Fruit fly (Drosophila melanogaster) whole organism, embryonic: ENCODE measurements around the gene CG7231.

Experiments used
- Ada2b ChIP-seq: fragments of 200-800 bp; sonication (Bioruptor generic); IDR thresholded peaks from 2 replicates; pipeline ENCODE4 v1.3.6; 2022; ENCODE audit warnings: missing biosample characterization, missing genetic modification characterization
- CG10209 ChIP-seq: fragments of 200-800 bp; sonication (Bioruptor generic); optimal IDR thresholded peaks from 3 replicates; lab custom pipeline; 2017; ENCODE audit warnings: missing biosample characterization, mild to moderate bottlenecking, missing genetic modification characterization, missing genetic modification reagents
- CG10979 ChIP-seq: fragments of 200-800 bp; sonication (Bioruptor generic); optimal IDR thresholded peaks from 2 replicates; lab custom pipeline; 2018; ENCODE audit warnings: missing biosample characterization, mild to moderate bottlenecking, missing genetic modification characterization, moderate library complexity
- CG11398 ChIP-seq: fragments of 200-800 bp; sonication (Bioruptor generic); optimal IDR thresholded peaks from 2 replicates; lab custom pipeline; 2016; ENCODE audit warnings: missing biosample characterization, missing genetic modification characterization
- CG5245 ChIP-seq: fragments of 200-800 bp; sonication (Bioruptor generic); optimal IDR thresholded peaks from 3 replicates; lab custom pipeline; 2016; ENCODE audit warnings: missing biosample characterization, missing genetic modification characterization
- CG8478 ChIP-seq: fragments of >200 bp; optimal IDR thresholded peaks from 2 replicates; lab custom pipeline; 2018
- Dll ChIP-seq: fragments of 200-800 bp; sonication (Bioruptor generic); IDR thresholded peaks from 4 replicates; pipeline ENCODE4 v1.3.6; 2022; ENCODE audit warnings: missing biosample characterization, missing genetic modification characterization; ENCODE audit not compliant: partially characterized antibody
- Sox100B ChIP-seq: fragments of 200-800 bp; sonication (Bioruptor generic); optimal IDR thresholded peaks from 3 replicates; lab custom pipeline; 2018; ENCODE audit warnings: missing biosample characterization, mild to moderate bottlenecking, missing genetic modification characterization
- ase ChIP-seq: fragments of 200-800 bp; sonication (Bioruptor generic); IDR thresholded peaks from 3 replicates; pipeline ENCODE4 v1.3.6; 2022; ENCODE audit warnings: missing biosample characterization, missing genetic modification characterization
- caup ChIP-seq: fragments of 200-800 bp; sonication (Bioruptor generic); optimal IDR thresholded peaks from 3 replicates; lab custom pipeline; 2017; ENCODE audit warnings: missing biosample characterization, mild to moderate bottlenecking, missing genetic modification characterization, moderate library complexity; ENCODE audit not compliant: severe bottlenecking
- nom ChIP-seq: fragments of 200-800 bp; sonication (Bioruptor generic); optimal IDR thresholded peaks from 2 replicates; lab custom pipeline; 2017; ENCODE audit warnings: missing biosample characterization, missing genetic modification characterization, mild to moderate bottlenecking, moderate library complexity, missing genetic modification reagents

DNA sequence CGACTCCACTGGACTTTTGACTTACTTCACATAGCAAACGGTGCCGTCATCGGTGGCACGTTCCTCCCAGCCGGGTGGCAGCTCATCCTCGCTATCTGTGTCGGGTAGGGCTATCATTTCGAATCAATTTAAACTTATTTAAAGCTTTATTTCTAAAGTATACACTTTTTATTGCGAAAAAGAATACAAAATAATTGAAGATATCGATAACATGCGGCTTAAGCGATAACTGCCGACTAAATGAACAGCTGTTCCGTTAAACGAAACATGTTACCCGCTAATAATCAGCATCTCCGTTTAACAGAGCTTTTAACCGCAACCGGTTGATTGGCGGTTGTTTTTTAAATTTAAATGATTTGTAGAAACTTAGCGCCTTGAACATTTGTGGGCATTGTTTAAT lies 20.3 kb downstream of the CG7231 start, which contains the start of gene Wwox:
- no peak for TF ChIP-seq CG10209
- no peak for TF ChIP-seq nom (GFP tag; lab: Kevin White, UChicago)
- no peak for TF ChIP-seq CG11398
- no peak for TF ChIP-seq Sox100B (GFP tag; lab: Kevin White, UChicago)
- TF ChIP-seq CG8478, result no peak
- TF ChIP-seq Dll (GFP tag; lab: Robert Waterston, UW), result peak; percentile 78
- no peak for TF ChIP-seq CG10979 (tag; lab: Kevin White, UChicago)
- no peak for TF ChIP-seq caup (GFP tag; lab: Kevin White, UChicago)
- TF ChIP-seq ase (GFP tag; lab: Robert Waterston, UW), result no peak
- no peak for TF ChIP-seq Ada2b (GFP tag; lab: Robert Waterston, UW)
- TF ChIP-seq CG5245, result no peak
